Worm (Caenorhabditis elegans): ENCODE data around the gene nspf-3.

- TF ChIP-seq snpc-4 (tag; optimal IDR thresholded peaks at IDR 0.05) (no peak), ham-2 (GFP tag; optimal IDR thresholded peaks at IDR 0.05) (no peak), mab-5 (tag; optimal IDR thresholded peaks at IDR 0.05) (no peak)
Observed at ce11 chrII:2705200-2705599, 15.2 kb upstream of the nspf-3 start, which contains the start of gene srh-128.

Measured in whole organism, mixed stage, embryonic.